Fruit fly (Drosophila melanogaster) whole organism, embryonic: Measurements from ENCODE around the gene CG5180.

Source experiments
- BEAF-32 ChIP-seq: fragments of 200-800 bp; sonication (Bioruptor generic); optimal IDR thresholded peaks from 3 replicates; lab custom pipeline; 2017; ENCODE audit warnings: missing biosample characterization, missing genetic modification characterization, mild to moderate bottlenecking, moderate library complexity, missing genetic modification reagents
- Bgb ChIP-seq: fragments of 200-800 bp; sonication (Bioruptor generic); IDR thresholded peaks from 2 replicates; pipeline ENCODE4 v1.3.6; 2022; ENCODE audit warnings: missing biosample characterization, missing genetic modification characterization; ENCODE audit not compliant: partially characterized antibody
- Bteb2 ChIP-seq: fragments of 200-800 bp; sonication (Bioruptor generic); optimal IDR thresholded peaks from 2 replicates; lab custom pipeline; 2016; ENCODE audit warnings: missing biosample characterization, missing genetic modification characterization
- CG10979 ChIP-seq: fragments of 200-800 bp; sonication (Bioruptor generic); optimal IDR thresholded peaks from 2 replicates; lab custom pipeline; 2018; ENCODE audit warnings: missing biosample characterization, mild to moderate bottlenecking, missing genetic modification characterization, moderate library complexity
- CG11695 ChIP-seq: fragments of 200-800 bp; sonication (Bioruptor generic); IDR thresholded peaks from 3 replicates; pipeline ENCODE4 v1.3.6; 2022; ENCODE audit warnings: missing biosample characterization, missing genetic modification characterization
- CG1233 ChIP-seq: fragments of 200-800 bp; sonication (Bioruptor generic); optimal IDR thresholded peaks from 4 replicates; lab custom pipeline; 2018; ENCODE audit warnings: missing biosample characterization, mild to moderate bottlenecking, missing genetic modification characterization
- CG12769 ChIP-seq: fragments of 200-800 bp; sonication (Bioruptor generic); optimal IDR thresholded peaks from 2 replicates; lab custom pipeline; 2019; ENCODE audit warnings: missing biosample characterization, mild to moderate bottlenecking, missing genetic modification characterization, moderate library complexity
- CG1647 ChIP-seq: fragments of 200-800 bp; sonication (Bioruptor generic); optimal IDR thresholded peaks from 3 replicates; lab custom pipeline; 2016; ENCODE audit warnings: missing biosample characterization, missing genetic modification characterization
- CG16815 ChIP-seq: fragments of 200-800 bp; sonication (Bioruptor generic); optimal IDR thresholded peaks from 3 replicates; lab custom pipeline; 2017; ENCODE audit warnings: missing biosample characterization, mild to moderate bottlenecking, missing genetic modification characterization
- CG17359 ChIP-seq: fragments of 200-800 bp; sonication (Bioruptor generic); optimal IDR thresholded peaks from 3 replicates; lab custom pipeline; 2018; ENCODE audit warnings: missing biosample characterization, mild to moderate bottlenecking, missing genetic modification characterization, moderate library complexity
- CG18599 ChIP-seq: fragments of 200-800 bp; sonication (Bioruptor generic); optimal IDR thresholded peaks from 3 replicates; lab custom pipeline; 2017; ENCODE audit warnings: missing biosample characterization, missing genetic modification characterization, mild to moderate bottlenecking, moderate library complexity, missing genetic modification reagents
- CG30403 ChIP-seq: fragments of 200-800 bp; sonication (Bioruptor generic); optimal IDR thresholded peaks from 3 replicates; lab custom pipeline; 2016; ENCODE audit warnings: missing biosample characterization, missing genetic modification characterization
- CG3065 ChIP-seq: fragments of 200-800 bp; sonication (Bioruptor generic); optimal IDR thresholded peaks from 2 replicates; lab custom pipeline; 2016; ENCODE audit warnings: missing biosample characterization, missing genetic modification characterization
- CG3726 ChIP-seq: fragments of 200-800 bp; sonication (Bioruptor generic); IDR thresholded peaks from 3 replicates; pipeline ENCODE4, ENCODE4 v1.3.6; 2022; ENCODE audit warnings: missing biosample characterization, missing genetic modification characterization
- CG5180 ChIP-seq: fragments of 200-800 bp; sonication (Bioruptor generic); optimal IDR thresholded peaks from 3 replicates; lab custom pipeline; 2017; ENCODE audit warnings: missing biosample characterization, missing genetic modification characterization, mild to moderate bottlenecking, moderate library complexity, missing genetic modification reagents
- CG6689 ChIP-seq: fragments of 200-800 bp; sonication (Bioruptor generic); IDR thresholded peaks from 2 replicates; pipeline ENCODE4 v1.3.6; 2022; ENCODE audit warnings: missing biosample characterization, missing genetic modification characterization
- CG7745 ChIP-seq: fragments of 200-800 bp; sonication (Bioruptor generic); optimal IDR thresholded peaks from 2 replicates; lab custom pipeline; 2018; ENCODE audit warnings: missing biosample characterization, mild to moderate bottlenecking, missing genetic modification characterization, moderate library complexity
- CG8290 ChIP-seq, 3 experiments: fragments of 200-800 bp; sonication (Bioruptor generic); optimal IDR thresholded peaks; 2 replicates each; lab custom pipeline; 2016 to 2019; ENCODE audit warnings: missing biosample characterization in 3 of 3, missing genetic modification characterization in 3 of 3, mild to moderate bottlenecking in 2 of 3, moderate library complexity in 1 of 3
- CG9727 ChIP-seq: fragments of 200-800 bp; sonication (Bioruptor generic); optimal IDR thresholded peaks from 3 replicates; lab custom pipeline; 2017; ENCODE audit warnings: missing biosample characterization, mild to moderate bottlenecking, missing genetic modification characterization
- Doc3 ChIP-seq: fragments of 200-800 bp; sonication (Bioruptor generic); IDR thresholded peaks from 3 replicates; pipeline ENCODE4 v1.3.6; 2022; ENCODE audit warnings: missing biosample characterization, missing genetic modification characterization; ENCODE audit not compliant: partially characterized antibody
- Ets97D ChIP-seq: fragments of 200-800 bp; sonication (Bioruptor generic); optimal IDR thresholded peaks from 3 replicates; lab custom pipeline; 2016; ENCODE audit warnings: missing biosample characterization, missing genetic modification characterization
- Fer1 ChIP-seq: fragments of 200-800 bp; sonication (Bioruptor generic); optimal IDR thresholded peaks from 2 replicates; lab custom pipeline; 2017; ENCODE audit warnings: missing biosample characterization, mild to moderate bottlenecking, missing genetic modification characterization
- H15 ChIP-seq: fragments of 200-800 bp; sonication (Bioruptor generic); IDR thresholded peaks from 3 replicates; pipeline ENCODE4 v1.3.6; 2022; ENCODE audit warnings: missing biosample characterization, missing genetic modification characterization
- Hr39 ChIP-seq: fragments of >200 bp; optimal IDR thresholded peaks from 2 replicates; lab custom pipeline; 2017
- MBD-R2 ChIP-seq: fragments of 200-800 bp; sonication (Bioruptor generic); IDR thresholded peaks from 2 replicates; pipeline ENCODE4 v1.3.6; 2022; ENCODE audit warnings: missing biosample characterization, missing genetic modification characterization
- Mes4 ChIP-seq: fragments of 200-800 bp; sonication (Bioruptor generic); optimal IDR thresholded peaks from 2 replicates; lab custom pipeline; 2016; ENCODE audit warnings: missing biosample characterization, missing genetic modification characterization
- Myb ChIP-seq: fragments of 200-800 bp; sonication (Bioruptor generic); optimal IDR thresholded peaks from 2 replicates; lab custom pipeline; 2016; ENCODE audit warnings: missing biosample characterization, missing genetic modification characterization
- NfI ChIP-seq: fragments of 200-800 bp; sonication (Bioruptor generic); optimal IDR thresholded peaks from 3 replicates; lab custom pipeline; 2018; ENCODE audit warnings: missing biosample characterization, mild to moderate bottlenecking, missing genetic modification characterization, moderate library complexity
- Sox100B ChIP-seq: fragments of 200-800 bp; sonication (Bioruptor generic); optimal IDR thresholded peaks from 3 replicates; lab custom pipeline; 2018; ENCODE audit warnings: missing biosample characterization, mild to moderate bottlenecking, missing genetic modification characterization
- Spps ChIP-seq: fragments of 200-800 bp; sonication (Bioruptor generic); optimal IDR thresholded peaks from 2 replicates; lab custom pipeline; 2018; ENCODE audit warnings: missing biosample characterization, mild to moderate bottlenecking, missing genetic modification characterization
- Ssrp ChIP-seq: fragments of 200-800 bp; sonication (Bioruptor generic); optimal IDR thresholded peaks from 2 replicates; lab custom pipeline; 2018; ENCODE audit warnings: missing biosample characterization, mild to moderate bottlenecking, missing genetic modification characterization, moderate library complexity
- ash1 ChIP-seq: fragments of 200-800 bp; sonication (Bioruptor generic); optimal IDR thresholded peaks from 2 replicates; lab custom pipeline; 2018; ENCODE audit warnings: missing biosample characterization, mild to moderate bottlenecking, missing genetic modification characterization
- az2 ChIP-seq: fragments of 200-800 bp; sonication (Bioruptor generic); optimal IDR thresholded peaks from 3 replicates; lab custom pipeline; 2016; ENCODE audit warnings: missing biosample characterization, missing genetic modification characterization
- crp ChIP-seq, 2 experiments: fragments of 200-800 bp; sonication (Bioruptor generic); optimal IDR thresholded peaks; 2 replicates in 1 of 2; 3 replicates in 1 of 2; lab custom pipeline; 2017; ENCODE audit warnings: missing biosample characterization in 2 of 2, missing genetic modification characterization in 2 of 2, mild to moderate bottlenecking in 1 of 2, moderate library complexity in 1 of 2
- dimm ChIP-seq: fragments of 200-800 bp; sonication (Bioruptor generic); IDR thresholded peaks from 2 replicates; pipeline ENCODE4 v1.3.6; 2022; ENCODE audit warnings: missing biosample characterization, missing genetic modification characterization
- dmrt99B ChIP-seq: fragments of 200-800 bp; sonication (Bioruptor generic); optimal IDR thresholded peaks from 2 replicates; lab custom pipeline; 2018; ENCODE audit warnings: missing biosample characterization, mild to moderate bottlenecking, missing genetic modification characterization, moderate library complexity
- gem ChIP-seq: fragments of 200-800 bp; sonication (Bioruptor generic); optimal IDR thresholded peaks from 2 replicates; lab custom pipeline; 2019; ENCODE audit warnings: missing biosample characterization, mild to moderate bottlenecking, missing genetic modification characterization, moderate library complexity
- kah ChIP-seq: fragments of 200-800 bp; sonication (Bioruptor generic); optimal IDR thresholded peaks from 2 replicates; lab custom pipeline; 2018; ENCODE audit warnings: missing biosample characterization, mild to moderate bottlenecking, missing genetic modification characterization
- mam ChIP-seq: fragments of 200-800 bp; sonication (Bioruptor generic); optimal IDR thresholded peaks from 3 replicates; lab custom pipeline; 2016; ENCODE audit warnings: missing biosample characterization, missing genetic modification characterization
- nerfin-2 ChIP-seq: fragments of 200-800 bp; sonication (Bioruptor generic); IDR thresholded peaks from 2 replicates; pipeline ENCODE4 v1.3.6; 2022; ENCODE audit warnings: missing biosample characterization, missing genetic modification characterization; ENCODE audit not compliant: partially characterized antibody
- pros ChIP-seq: fragments of 200-800 bp; sonication (Bioruptor generic); optimal IDR thresholded peaks from 3 replicates; lab custom pipeline; 2019; ENCODE audit warnings: missing biosample characterization, mild to moderate bottlenecking, missing genetic modification characterization, moderate library complexity
- pzg ChIP-seq: fragments of 200-800 bp; sonication (Bioruptor generic); optimal IDR thresholded peaks from 3 replicates; lab custom pipeline; 2018; ENCODE audit warnings: missing biosample characterization, mild to moderate bottlenecking, missing genetic modification characterization, moderate library complexity
- scrt ChIP-seq: fragments of 200-800 bp; sonication (Bioruptor generic); optimal IDR thresholded peaks from 2 replicates; lab custom pipeline; 2018; ENCODE audit warnings: missing biosample characterization, mild to moderate bottlenecking, missing genetic modification characterization, moderate library complexity
- sd ChIP-seq: fragments of 200-800 bp; sonication (Bioruptor generic); optimal IDR thresholded peaks from 3 replicates; lab custom pipeline; 2018; ENCODE audit warnings: missing biosample characterization, mild to moderate bottlenecking, missing genetic modification characterization, moderate library complexity
- sr ChIP-seq: fragments of 200-800 bp; sonication (Bioruptor generic); IDR thresholded peaks from 3 replicates; pipeline ENCODE4 v1.3.6; 2022; ENCODE audit warnings: missing biosample characterization, missing genetic modification characterization
- sug ChIP-seq: fragments of 200-800 bp; optimal IDR thresholded peaks from 2 replicates; lab custom pipeline; 2019; ENCODE audit warnings: missing biosample characterization, mild to moderate bottlenecking, missing genetic modification characterization, moderate library complexity
- trem ChIP-seq: fragments of 200-800 bp; optimal IDR thresholded peaks from 3 replicates; lab custom pipeline; 2019; ENCODE audit warnings: missing biosample characterization, mild to moderate bottlenecking, missing genetic modification characterization, moderate library complexity
- wor ChIP-seq: fragments of 200-800 bp; sonication (Bioruptor generic); IDR thresholded peaks from 2 replicates; pipeline ENCODE4 v1.3.6; 2022; ENCODE audit warnings: missing biosample characterization, missing genetic modification characterization

The CG5180 gene

DNA sequence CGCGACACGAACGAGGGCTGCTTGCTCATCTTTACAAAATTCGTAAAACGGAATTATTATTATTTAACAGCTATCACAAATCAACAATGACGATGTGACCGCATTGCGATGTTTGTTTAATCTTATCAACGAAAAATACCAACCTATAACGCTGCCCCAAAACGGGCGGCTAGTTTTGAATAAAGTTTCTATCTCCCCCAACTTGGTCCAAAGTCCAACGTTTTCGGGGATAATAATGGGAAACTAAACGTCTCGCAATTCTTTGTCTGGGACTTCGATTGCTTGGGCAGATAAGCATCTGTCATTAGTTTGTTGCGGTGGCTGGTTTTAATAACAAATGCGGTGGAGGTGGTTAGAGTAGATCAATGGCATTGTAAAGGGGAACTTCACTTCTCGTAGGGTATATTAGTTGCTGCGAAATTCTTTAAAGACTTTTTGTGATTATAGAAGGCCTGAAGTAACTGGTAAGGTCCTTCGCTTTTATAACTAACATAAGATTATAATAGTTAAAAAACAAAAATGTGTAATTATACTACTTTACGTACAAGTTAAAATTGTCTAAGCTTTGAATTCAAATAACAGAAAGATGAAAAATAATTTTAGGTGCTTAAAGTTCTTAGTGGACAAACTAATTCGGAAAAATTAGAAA, 2.4 kb downstream of the CG5180 start, which contains the start of gene CG15922 (continued):
- TF ChIP-seq crp (GFP tag; optimal IDR thresholded peaks at IDR 0.05; lab: Kevin White, UChicago) (no peak), Spps (no peak), CG16815 (GFP tag; lab: Kevin White, UChicago) (peak; percentile 0), sr (no peak), Bgb (GFP tag; lab: Robert Waterston, UW) (peak; percentile 11; the same call in 1 of the 2 replicates), sd (peak; percentile 45), CG17359 (tag; lab: Kevin White, UChicago) (peak; percentile 13), Doc3 (no peak), H15 (no peak), pros (GFP tag; lab: Kevin White, UChicago) (no peak), mam (GFP tag; lab: Kevin White, UChicago) (peak; percentile 10), CG10979 (tag; lab: Kevin White, UChicago) (no peak), BEAF-32 (GFP tag; lab: Kevin White, UChicago) (peak; percentile 20), Bteb2 (GFP tag; lab: Kevin White, UChicago) (no peak), Ets97D (no peak), CG1233 (GFP tag; lab: Kevin White, UChicago) (peak; percentile 6), dimm (GFP tag; lab: Robert Waterston, UW) (no peak), gem (tag; lab: Kevin White, UChicago) (peak; percentile 35), az2 (GFP tag; lab: Kevin White, UChicago) (peak; percentile 30), CG11695 (GFP tag; lab: Robert Waterston, UW) (0 out of 3 replicates have a peak, but pooled peaks have one; percentile 12), kah (no peak), CG9727 (GFP tag; lab: Kevin White, UChicago) (peak; percentile 14), Myb (GFP tag; lab: Kevin White, UChicago) (peak; percentile 3), CG1647 (GFP tag; lab: Kevin White, UChicago) (no peak), wor (GFP tag; lab: Robert Waterston, UW) (0 out of 2 replicates have a peak, but pooled peaks have one; percentile 13), CG6689 (GFP tag; lab: Robert Waterston, UW) (0 out of 2 replicates have a peak, but pooled peaks have one; percentile 22), dmrt99B (tag; lab: Kevin White, UChicago) (peak; percentile 39), Mes4 (no peak), pzg (GFP tag; lab: Kevin White, UChicago) (peak; percentile 60), NfI (GFP tag; lab: Kevin White, UChicago) (peak; percentile 12), trem (tag; lab: Kevin White, UChicago) (peak; percentile 8), Ssrp (tag; lab: Kevin White, UChicago) (peak; percentile 38), scrt (no peak), sug (tag; lab: Kevin White, UChicago) (peak; percentile 49), CG30403 (GFP tag; lab: Kevin White, UChicago) (peak; percentile 10), CG18599 (peak; percentile 0), CG5180 (GFP tag; lab: Kevin White, UChicago) (peak; percentile 31), nerfin-2 (GFP tag; lab: Robert Waterston, UW) (no peak), Fer1 (no peak), CG3726 (GFP tag; lab: Robert Waterston, UW) (no peak), CG8290 (GFP tag; optimal IDR thresholded peaks at IDR 0.05; lab: Kevin White, UChicago) (no peak), CG8290 (tag; optimal IDR thresholded peaks at IDR 0.05; lab: Kevin White, UChicago) (peak in 1 of 2 experiments; percentile 23), CG3065 (no peak), CG7745 (tag; lab: Kevin White, UChicago) (peak; percentile 33), Hr39 (lab: Kevin White, UChicago) (no peak), ash1 (no peak), MBD-R2 (GFP tag; lab: Robert Waterston, UW) (peak; percentile 53), CG12769 (tag; lab: Kevin White, UChicago) (peak; percentile 12), Sox100B (peak; percentile 41)
